Worm (Caenorhabditis elegans) whole organism, young adult: ENCODE results near the gene W02A2.5.
A peak's percentile ranks its signal among the peaks of the same experiment; 100 is the strongest.

Experiments
- B0261.1 ChIP-seq: sonication (generic microtip); optimal IDR thresholded peaks from 2 replicates; lab custom pipeline; 2016; ENCODE audit warnings: mild to moderate bottlenecking, missing genetic modification characterization, moderate library complexity, missing compliant biosample characterization
- B0336.3 ChIP-seq: fragments of 200-800 bp; sonication (Bioruptor generic); IDR thresholded peaks from 2 replicates; pipeline ENCODE4 v1.3.6; 2022; ENCODE audit warnings: missing genetic modification characterization, missing compliant biosample characterization
- D2030.7 ChIP-seq: fragments of 200-800 bp; sonication (Bioruptor generic); IDR thresholded peaks from 2 replicates; pipeline ENCODE4 v1.3.6; 2022; ENCODE audit warnings: missing genetic modification reagents, missing genetic modification characterization, missing compliant biosample characterization
- F23B12.7 ChIP-seq: sonication (generic microtip); optimal IDR thresholded peaks from 2 replicates; lab custom pipeline; 2017; ENCODE audit warnings: missing genetic modification characterization, mild to moderate bottlenecking, missing compliant biosample characterization, antibody characterized with exemption, moderate library complexity; ENCODE audit not compliant: insufficient read depth
- attf-3 ChIP-seq: fragments of 200-800 bp; sonication (Bioruptor generic); conservative IDR thresholded peaks from 2 replicates; pipeline ENCODE4 v1.3.6; 2022; ENCODE audit warnings: missing genetic modification reagents, missing genetic modification characterization, missing compliant biosample characterization
- attf-6 ChIP-seq: fragments of 200-800 bp; sonication (Bioruptor generic); IDR thresholded peaks from 2 replicates; pipeline ENCODE4 v1.3.6; 2022; ENCODE audit warnings: missing genetic modification reagents, missing genetic modification characterization, missing compliant biosample characterization
- egl-44 ChIP-seq: fragments of 200-800 bp; sonication (Bioruptor generic); IDR thresholded peaks from 2 replicates; pipeline ENCODE4 v1.3.6; 2022; ENCODE audit warnings: missing genetic modification reagents, missing genetic modification characterization, missing compliant biosample characterization
- ekl-4 ChIP-seq: fragments of 200-800 bp; sonication (Bioruptor generic); IDR thresholded peaks from 2 replicates; pipeline ENCODE4 v1.3.6; 2022; ENCODE audit warnings: missing genetic modification reagents, missing genetic modification characterization, missing compliant biosample characterization
- hmg-1.2 ChIP-seq: fragments of 200-800 bp; sonication (Bioruptor generic); IDR thresholded peaks from 2 replicates; pipeline ENCODE4 v1.3.6; 2022; ENCODE audit warnings: missing genetic modification reagents, missing genetic modification characterization, missing compliant biosample characterization
- lin-54 ChIP-seq: fragments of 200-800 bp; sonication (Bioruptor generic); optimal IDR thresholded peaks from 2 replicates; lab custom pipeline; 2018; ENCODE audit warnings: mild to moderate bottlenecking, missing genetic modification characterization, missing compliant biosample characterization
- madf-8 ChIP-seq: fragments of 200-800 bp; sonication (Bioruptor generic); conservative IDR thresholded peaks from 2 replicates; pipeline ENCODE4 v1.3.6; 2022; ENCODE audit warnings: missing genetic modification reagents, missing genetic modification characterization, missing compliant biosample characterization
- pha-4 ChIP-seq: fragments of 150-350 bp; sonication (generic microtip); optimal IDR thresholded peaks from 2 replicates; lab custom pipeline; 2014; ENCODE audit warnings: missing biosample characterization, missing genetic modification reagents, missing genetic modification characterization
- ztf-28 ChIP-seq: fragments of 200-800 bp; sonication (Bioruptor generic); IDR thresholded peaks from 2 replicates; pipeline ENCODE4 v1.3.6; 2022; ENCODE audit warnings: missing genetic modification reagents, missing genetic modification characterization, missing compliant biosample characterization

DNA sequence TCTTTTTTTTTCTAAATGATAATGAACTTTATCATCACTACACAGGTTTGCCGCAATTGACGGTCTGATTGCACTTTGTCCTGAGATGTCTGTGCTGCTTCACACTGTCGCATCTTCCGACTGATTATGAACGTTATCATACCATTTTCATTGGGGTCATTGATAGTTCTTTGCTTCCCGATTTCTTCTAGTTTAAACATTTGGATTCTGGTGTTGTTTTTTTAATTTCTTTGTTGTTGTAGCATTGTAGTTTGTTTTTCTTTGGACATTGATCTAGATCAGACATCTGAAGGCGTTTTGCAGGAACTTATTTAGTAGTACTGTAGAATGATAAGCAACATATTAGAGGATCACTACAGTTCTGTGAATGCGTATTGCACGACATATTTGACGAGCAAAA, 23.9 kb upstream of the W02A2.5 start:
- TF ChIP-seq egl-44 (GFP tag; lab: Robert Waterston, UW) (0 out of 2 replicates have a peak, but pooled peaks have one; percentile 49), attf-3 (GFP tag; lab: Robert Waterston, UW) (no peak), F23B12.7 (peak; percentile 80), D2030.7 (GFP tag; lab: Robert Waterston, UW) (no peak), ztf-28 (GFP tag; lab: Robert Waterston, UW) (no peak), attf-6 (GFP tag; lab: Robert Waterston, UW) (no peak), lin-54 (GFP tag; lab: Kevin White, UChicago) (peak; percentile 31), hmg-1.2 (GFP tag; lab: Robert Waterston, UW) (peak; percentile 10; the same call in 1 of the 2 replicates), B0336.3 (GFP tag; lab: Robert Waterston, UW) (peak; percentile 80), madf-8 (GFP tag; lab: Robert Waterston, UW) (no peak), ekl-4 (GFP tag; lab: Robert Waterston, UW) (peak; percentile 34; the same call in 1 of the 2 replicates), B0261.1 (tag; lab: Kevin White, UChicago) (no peak), pha-4 (tag; lab: Kevin White, UChicago) (no peak)
